Worm (Caenorhabditis elegans) whole organism, L1 larva: Measurements from ENCODE around the gene M106.3.
"Not testable (repeated sequence)": the region's sequence is repeated elsewhere in the genome, so short reads cannot be mapped to it uniquely, and the experiment has no call there.

Source experiments
- C34B4.2 ChIP-seq: sonication (generic microtip); optimal IDR thresholded peaks from 2 replicates; lab custom pipeline; 2017; ENCODE audit warnings: mild to moderate bottlenecking, missing genetic modification characterization, missing compliant biosample characterization
- alr-1 ChIP-seq: fragments of 200-800 bp; sonication (Bioruptor generic); optimal IDR thresholded peaks from 2 replicates; lab custom pipeline; 2018; ENCODE audit warnings: borderline replicate concordance, mild to moderate bottlenecking, missing genetic modification characterization, missing compliant biosample characterization
- blmp-1 ChIP-seq: fragments of 150-350 bp; optimal IDR thresholded peaks from 2 replicates; lab custom pipeline; 2014; ENCODE audit warnings: missing biosample characterization, missing genetic modification characterization
- ceh-8 ChIP-seq: fragments of 200-800 bp; sonication (Bioruptor generic); optimal IDR thresholded peaks from 2 replicates; lab custom pipeline; 2018; ENCODE audit warnings: mild to moderate bottlenecking, missing genetic modification characterization, moderate library complexity, missing compliant biosample characterization
- ceh-82 ChIP-seq, 3 experiments: fragments of 150-350 bp in 1 of 3; sonication (generic microtip) in 2 of 3; optimal IDR thresholded peaks; 2 replicates each; lab custom pipeline; 2014 to 2017; ENCODE audit warnings: missing biosample characterization in 3 of 3, missing genetic modification characterization in 3 of 3
- ceh-88 ChIP-seq: fragments of 200-800 bp; sonication (Bioruptor generic); IDR thresholded peaks from 2 replicates; pipeline ENCODE4 v1.3.6; 2022; ENCODE audit warnings: missing genetic modification characterization, missing compliant biosample characterization
- ces-1 ChIP-seq: fragments of 150-350 bp; optimal IDR thresholded peaks from 2 replicates; lab custom pipeline; 2014; ENCODE audit warnings: missing biosample characterization, missing genetic modification reagents, missing genetic modification characterization
- dpl-1 ChIP-seq, 3 experiments: fragments of 150-350 bp in 2 of 3; sonication (generic microtip) in 1 of 3; optimal IDR thresholded peaks; 2 replicates each; lab custom pipeline; 2014 to 2017; ENCODE audit warnings: missing biosample characterization in 3 of 3, missing genetic modification characterization in 3 of 3, missing genetic modification reagents in 3 of 3
- efl-1 ChIP-seq, 4 experiments: fragments of 150-350 bp; optimal IDR thresholded peaks in 3 of 4; peaks in 1 of 4; 1 replicate in 1 of 4; 2 replicates in 3 of 4; lab custom pipeline; 2014; ENCODE audit warnings: missing biosample characterization in 2 of 4, missing genetic modification characterization in 2 of 4, missing genetic modification reagents in 2 of 4
- egl-13 ChIP-seq: sonication (generic microtip); optimal IDR thresholded peaks from 2 replicates; lab custom pipeline; 2016; ENCODE audit warnings: missing genotype, missing genetic modification reagents, missing genetic modification characterization, missing compliant biosample characterization
- egl-27 ChIP-seq, 2 experiments: fragments of 150-350 bp in 1 of 2; sonication (generic microtip); optimal IDR thresholded peaks; 3 replicates each; lab custom pipeline; 2017 to 2018; ENCODE audit warnings: missing biosample characterization in 2 of 2, missing genetic modification characterization in 2 of 2, missing genetic modification reagents in 2 of 2
- elt-2 ChIP-seq: sonication (generic microtip); optimal IDR thresholded peaks from 2 replicates; lab custom pipeline; 2016; ENCODE audit warnings: missing genetic modification characterization, mild to moderate bottlenecking, inconsistent platforms, missing compliant biosample characterization, missing genetic modification reagents
- elt-3 ChIP-seq, 6 experiments: fragments of 150-350 bp in 1 of 6; sonication (generic microtip); optimal IDR thresholded peaks; 2 replicates each; lab custom pipeline; 2017 to 2018; ENCODE audit warnings: missing biosample characterization in 6 of 6, missing genetic modification characterization in 6 of 6, inconsistent platforms in 1 of 6
- fkh-10 ChIP-seq: sonication (generic microtip); optimal IDR thresholded peaks from 2 replicates; lab custom pipeline; 2017; ENCODE audit warnings: missing biosample characterization, missing genetic modification reagents, missing genetic modification characterization
- grh-1 ChIP-seq: fragments of 200-800 bp; sonication (Bioruptor generic); IDR thresholded peaks from 2 replicates; pipeline ENCODE4 v1.3.6; 2022; ENCODE audit warnings: missing genetic modification reagents, missing genetic modification characterization, missing compliant biosample characterization
- irx-1 ChIP-seq: sonication (generic microtip); optimal IDR thresholded peaks from 2 replicates; lab custom pipeline; 2016; ENCODE audit warnings: missing genetic modification characterization, missing compliant biosample characterization
- jun-1 ChIP-seq: fragments of 150-350 bp; optimal IDR thresholded peaks from 2 replicates; lab custom pipeline; 2014; ENCODE audit warnings: missing biosample characterization, missing genetic modification reagents, missing genetic modification characterization
- lin-13 ChIP-seq: fragments of 150-350 bp; optimal IDR thresholded peaks from 2 replicates; lab custom pipeline; 2014; ENCODE audit warnings: missing biosample characterization, missing genetic modification reagents, missing genetic modification characterization
- lin-14 ChIP-seq: fragments of 200-800 bp; sonication (Bioruptor generic); optimal IDR thresholded peaks from 2 replicates; lab custom pipeline; 2018; ENCODE audit warnings: mild to moderate bottlenecking, missing genetic modification characterization, moderate library complexity, missing compliant biosample characterization
- lin-15B ChIP-seq: fragments of 150-350 bp; sonication (generic microtip); optimal IDR thresholded peaks from 3 replicates; lab custom pipeline; 2014; ENCODE audit warnings: missing biosample characterization, missing genetic modification characterization
- lin-35 ChIP-seq, 2 experiments: fragments of 150-350 bp; optimal IDR thresholded peaks; 2 replicates each; lab custom pipeline; 2014; ENCODE audit warnings: missing biosample characterization in 2 of 2, missing genetic modification characterization in 2 of 2, missing genetic modification reagents in 2 of 2
- lin-39 ChIP-seq: fragments of 150-350 bp; optimal IDR thresholded peaks from 2 replicates; lab custom pipeline; 2014; ENCODE audit warnings: missing biosample characterization, missing genetic modification reagents, missing genetic modification characterization
- mef-2 ChIP-seq: fragments of 150-350 bp; optimal IDR thresholded peaks from 2 replicates; lab custom pipeline; 2014; ENCODE audit warnings: missing biosample characterization, missing genetic modification characterization
- mep-1 ChIP-seq: fragments of 150-350 bp; optimal IDR thresholded peaks from 2 replicates; lab custom pipeline; 2014; ENCODE audit warnings: missing biosample characterization, missing genetic modification characterization
- nhr-20 ChIP-seq: sonication (generic microtip); optimal IDR thresholded peaks from 2 replicates; lab custom pipeline; 2016; ENCODE audit warnings: mild to moderate bottlenecking, missing genetic modification characterization, missing compliant biosample characterization
- nhr-237 ChIP-seq: fragments of 150-350 bp; optimal IDR thresholded peaks from 2 replicates; lab custom pipeline; 2014; ENCODE audit warnings: missing biosample characterization, missing genetic modification characterization
- nhr-71 ChIP-seq: sonication (generic microtip); optimal IDR thresholded peaks from 2 replicates; lab custom pipeline; 2016; ENCODE audit warnings: mild to moderate bottlenecking, missing genetic modification characterization, moderate library complexity, missing compliant biosample characterization
- nhr-77 ChIP-seq: fragments of 150-350 bp; optimal IDR thresholded peaks from 2 replicates; lab custom pipeline; 2014; ENCODE audit warnings: missing biosample characterization, missing genetic modification characterization
- nhr-84 ChIP-seq: sonication (generic microtip); optimal IDR thresholded peaks from 2 replicates; lab custom pipeline; 2017; ENCODE audit warnings: missing biosample characterization, missing genetic modification characterization
- pax-3 ChIP-seq: fragments of 200-800 bp; sonication (Bioruptor generic); optimal IDR thresholded peaks from 2 replicates; lab custom pipeline; 2018; ENCODE audit warnings: mild to moderate bottlenecking, missing genetic modification characterization, moderate library complexity, missing compliant biosample characterization
- snu-23 ChIP-seq: sonication (generic microtip); optimal IDR thresholded peaks from 2 replicates; lab custom pipeline; 2016; ENCODE audit warnings: missing genetic modification characterization, missing compliant biosample characterization
- sox-4 ChIP-seq: sonication (generic microtip); optimal IDR thresholded peaks from 2 replicates; lab custom pipeline; 2016; ENCODE audit warnings: missing genetic modification characterization, missing compliant biosample characterization
- sptf-1 ChIP-seq: fragments of 150-350 bp; optimal IDR thresholded peaks from 2 replicates; lab custom pipeline; 2014; ENCODE audit warnings: missing biosample characterization, missing genetic modification characterization
- sup-37 ChIP-seq: fragments of 200-800 bp; sonication (Bioruptor generic); optimal IDR thresholded peaks from 2 replicates; lab custom pipeline; 2018; ENCODE audit warnings: mild to moderate bottlenecking, missing genetic modification characterization, missing compliant biosample characterization
- unc-130 ChIP-seq: fragments of 150-350 bp; optimal IDR thresholded peaks from 2 replicates; lab custom pipeline; 2017; ENCODE audit warnings: missing biosample characterization, missing genetic modification characterization, inconsistent platforms
- unc-30 ChIP-seq: sonication (generic microtip); optimal IDR thresholded peaks from 2 replicates; lab custom pipeline; 2017; ENCODE audit warnings: missing biosample characterization, missing genetic modification characterization
- unc-98 ChIP-seq: fragments of 200-800 bp; sonication (Bioruptor generic); IDR thresholded peaks from 2 replicates; pipeline ENCODE4 v1.3.6; 2022; ENCODE audit warnings: missing genetic modification characterization, missing compliant biosample characterization
- xbp-1 ChIP-seq: sonication (generic microtip); optimal IDR thresholded peaks from 2 replicates; lab custom pipeline; 2016; ENCODE audit warnings: missing genetic modification characterization, missing compliant biosample characterization
- ztf-11 ChIP-seq, 2 experiments: sonication (generic microtip); optimal IDR thresholded peaks; 2 replicates each; lab custom pipeline; 2016 to 2017; ENCODE audit warnings: missing genetic modification characterization in 2 of 2, missing biosample characterization in 1 of 2, missing compliant biosample characterization in 1 of 2

Gene M106.3

ce11 chrII:10860840-10861239, at the start of gene M106.3:
M106.3 (minus strand) TSS chrII:10860909.
- TF ChIP-seq sox-4 (tag; lab: Kevin White, UChicago) (no peak), lin-13 (GFP tag; lab: Kevin White, UChicago) (no peak), unc-30 (tag; lab: Kevin White, UChicago) (no peak), xbp-1 (no peak), nhr-71 (tag; lab: Kevin White, UChicago) (peak; percentile 18), ceh-8 (no peak), lin-35 (GFP tag; optimal IDR thresholded peaks at IDR 0.05; lab: Kevin White, UChicago) (peak in 1 of 2 experiments; percentile 47), elt-2 (peak; percentile 37), lin-15B (tag; lab: Kevin White, UChicago) (no peak), nhr-20 (tag; lab: Kevin White, UChicago) (peak; percentile 30), alr-1 (tag; lab: Kevin White, UChicago) (no peak), egl-13 (tag; lab: Kevin White, UChicago) (no peak), elt-3 (tag; optimal IDR thresholded peaks at IDR 0.05; lab: Kevin White, UChicago) (peak in 1 of 6 experiments; percentile 53)

ce11 chrII:10910219-10910618, 49.5 kb upstream of the M106.3 start, which contains the start of gene sra-11:
sra-11 (minus strand) TSS chrII:10910319.
- TF ChIP-seq blmp-1 (no peak), C34B4.2 (no peak), nhr-237 (tag; lab: Kevin White, UChicago) (no peak), ceh-88 (GFP tag; lab: Robert Waterston, UW) (no peak), sptf-1 (tag; lab: Kevin White, UChicago) (no peak), sup-37 (GFP tag; lab: Kevin White, UChicago) (no peak), ceh-82 (tag; optimal IDR thresholded peaks at IDR 0.05; lab: Kevin White, UChicago) (no peak), irx-1 (tag; lab: Kevin White, UChicago) (no peak), egl-27 (tag; optimal IDR thresholded peaks at IDR 0.05; lab: Kevin White, UChicago) (no peak), pax-3 (tag; lab: Kevin White, UChicago) (no peak), nhr-71 (tag; lab: Kevin White, UChicago) (no peak), fkh-10 (no peak), unc-98 (GFP tag; lab: Robert Waterston, UW) (no peak)

- not testable (repeated sequence) for TF ChIP-seq lin-14 (GFP tag; lab: Kevin White, UChicago); grh-1 (GFP tag; lab: Robert Waterston, UW); sup-37 (GFP tag; lab: Kevin White, UChicago)
Observed at ce11 chrII:10904379-10904778, 43.7 kb upstream of the M106.3 start, which contains the start of gene sra-12. sra-12 (minus strand) TSS chrII:10904479.

ce11 chrII:10902104-10902503, 41.4 kb upstream of the M106.3 start, which contains the start of gene gly-1:
gly-1 (minus strand) TSS chrII:10902204.
- no peak for TF ChIP-seq lin-15B (tag; lab: Kevin White, UChicago)
- no peak for TF ChIP-seq lin-39 (tag; lab: Kevin White, UChicago)
- TF ChIP-seq efl-1 (optimal IDR thresholded peaks at IDR 0.05; lab: Kevin White, UChicago): no peak
- no peak for TF ChIP-seq efl-1 (GFP tag; optimal IDR thresholded peaks at IDR 0.05 in 1 of 2; lab: Kevin White, UChicago)
- TF ChIP-seq mep-1 (tag; lab: Kevin White, UChicago): no peak
- no peak for TF ChIP-seq nhr-77 (tag; lab: Kevin White, UChicago)
- no peak for TF ChIP-seq dpl-1 (GFP tag; optimal IDR thresholded peaks at IDR 0.05; lab: Kevin White, UChicago)
- no peak for TF ChIP-seq nhr-71 (tag; lab: Kevin White, UChicago)
- no peak for TF ChIP-seq sox-4 (tag; lab: Kevin White, UChicago)
- no peak for TF ChIP-seq snu-23
- no peak for TF ChIP-seq jun-1 (tag; lab: Kevin White, UChicago)
- no peak for TF ChIP-seq fkh-10
- TF ChIP-seq mef-2: no peak
- TF ChIP-seq C34B4.2: no peak
- no peak for TF ChIP-seq unc-130 (tag; lab: Kevin White, UChicago)
- TF ChIP-seq nhr-84 (tag; lab: Kevin White, UChicago): no peak
- TF ChIP-seq pax-3 (tag; lab: Kevin White, UChicago): no peak
- TF ChIP-seq ces-1 (GFP tag; lab: Kevin White, UChicago): no peak
- TF ChIP-seq sup-37 (GFP tag; lab: Kevin White, UChicago): no peak
- no peak for TF ChIP-seq ztf-11 (tag; optimal IDR thresholded peaks at IDR 0.05; lab: Kevin White, UChicago)
